Worm (Caenorhabditis elegans): ENCODE results near the gene cut-5.
A peak's percentile ranks its signal among the peaks of the same experiment; 100 is the strongest.

cut-5 gene

DNA sequence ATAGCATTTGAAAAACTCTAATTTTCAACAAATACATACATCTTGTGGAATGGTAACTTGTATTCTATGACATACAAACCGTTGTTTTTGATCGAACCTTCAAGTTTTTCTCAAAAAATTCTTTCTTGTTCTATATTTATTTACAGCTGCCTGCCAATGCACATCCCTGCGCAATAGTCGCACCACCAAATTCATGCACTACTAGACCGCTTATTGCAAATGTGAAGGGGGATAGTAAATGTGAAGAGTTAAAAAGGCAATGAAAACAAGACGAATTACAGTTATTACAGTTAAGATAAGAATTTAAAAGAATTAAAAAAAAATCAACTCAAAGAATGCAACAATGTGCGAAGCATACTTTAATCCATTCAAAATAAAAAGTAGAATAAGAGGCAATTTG, 15.9 kb upstream of the cut-5 start:
- no peak for TF ChIP-seq med-1 (GFP tag; optimal IDR thresholded peaks at IDR 0.05; ENCODE audit: insufficient read depth)
- no peak for TF ChIP-seq cog-1 (tag; optimal IDR thresholded peaks at IDR 0.05)
- no peak for TF ChIP-seq ztf-29 (GFP tag; IDR thresholded peaks at IDR 0.05)
- no peak for TF ChIP-seq ref-1 (GFP tag; conservative IDR thresholded peaks at IDR 0.05)
- no peak for TF ChIP-seq klf-2 (GFP tag; conservative IDR thresholded peaks at IDR 0.05)
- no peak for TF ChIP-seq ztf-23 (GFP tag; IDR thresholded peaks at IDR 0.05)
- TF ChIP-seq flt-1 (GFP tag; IDR thresholded peaks at IDR 0.05) = no peak
- no peak for TF ChIP-seq T22C8.4 (GFP tag; IDR thresholded peaks at IDR 0.05)
- no peak for TF ChIP-seq tab-1 (GFP tag; IDR thresholded peaks at IDR 0.05)

DNA sequence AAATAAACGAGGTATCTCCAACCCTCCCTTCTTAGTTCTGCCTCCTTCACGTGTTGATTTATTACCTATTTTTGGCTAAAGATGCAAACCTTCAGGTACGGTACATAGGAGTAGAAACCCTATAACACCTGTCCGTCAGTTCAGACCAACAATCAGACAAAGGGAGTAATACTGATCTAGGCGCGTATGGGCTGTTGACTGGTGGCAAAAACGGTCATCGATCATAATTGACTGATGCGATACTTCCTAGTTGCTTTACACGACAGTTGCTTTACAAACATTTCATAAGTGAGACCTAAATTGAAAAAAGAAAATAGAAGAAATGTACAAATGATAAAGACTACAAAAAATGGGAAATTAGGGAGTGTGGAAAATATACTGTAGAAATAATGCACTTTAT, 12.2 kb upstream of the cut-5 start:
- TF ChIP-seq med-1 (GFP tag; optimal IDR thresholded peaks at IDR 0.05; ENCODE audit: insufficient read depth) (no peak), T22C8.4 (GFP tag; IDR thresholded peaks at IDR 0.05) (no peak), flt-1 (GFP tag; IDR thresholded peaks at IDR 0.05) (no peak)

DNA sequence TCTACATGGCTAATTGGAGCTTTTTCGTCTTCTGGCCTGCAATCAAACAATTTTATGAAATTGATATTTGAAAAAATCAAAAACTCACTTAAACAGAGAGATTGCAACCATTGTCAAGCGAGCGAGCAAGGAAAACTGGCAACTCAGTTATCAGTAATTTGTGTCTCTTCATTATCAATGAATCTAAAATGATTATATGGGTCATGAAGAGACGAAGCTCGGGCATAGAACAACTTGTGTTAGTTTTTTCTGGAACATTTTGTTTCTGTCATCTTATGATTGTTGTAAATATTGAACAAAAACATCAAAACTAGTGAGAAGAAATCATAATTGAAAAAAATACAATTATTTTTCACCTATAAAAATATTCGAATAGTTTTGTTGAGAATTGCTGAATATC, 3.0 kb upstream of the cut-5 start, which contains the start of gene R07E3.1:
R07E3.1 (minus strand) TSS at position 176 of the 400 bp plus-strand sequence.
- no peak for TF ChIP-seq ref-1 (GFP tag; conservative IDR thresholded peaks at IDR 0.05)
- TF ChIP-seq ztf-29 (GFP tag; IDR thresholded peaks at IDR 0.05) = no peak
- TF ChIP-seq med-1 (GFP tag; optimal IDR thresholded peaks at IDR 0.05; ENCODE audit: insufficient read depth) = no peak
- TF ChIP-seq cog-1 (tag; optimal IDR thresholded peaks at IDR 0.05) = no peak
- TF ChIP-seq klf-2 (GFP tag; conservative IDR thresholded peaks at IDR 0.05) = no peak
- no peak for TF ChIP-seq T22C8.4 (GFP tag; IDR thresholded peaks at IDR 0.05)
- no peak for TF ChIP-seq flt-1 (GFP tag; IDR thresholded peaks at IDR 0.05)
- no peak for TF ChIP-seq tab-1 (GFP tag; IDR thresholded peaks at IDR 0.05)
- no peak for TF ChIP-seq ztf-23 (GFP tag; IDR thresholded peaks at IDR 0.05)

- TF ChIP-seq ztf-29 (GFP tag; IDR thresholded peaks at IDR 0.05) (no peak), ref-1 (GFP tag; conservative IDR thresholded peaks at IDR 0.05) (no peak), cog-1 (tag; optimal IDR thresholded peaks at IDR 0.05) (no peak), T22C8.4 (GFP tag; IDR thresholded peaks at IDR 0.05) (no peak), tab-1 (GFP tag; IDR thresholded peaks at IDR 0.05) (no peak), med-1 (GFP tag; optimal IDR thresholded peaks at IDR 0.05; ENCODE audit: insufficient read depth) (no peak), klf-2 (GFP tag; conservative IDR thresholded peaks at IDR 0.05) (no peak), ztf-23 (GFP tag; IDR thresholded peaks at IDR 0.05) (no peak), flt-1 (GFP tag; IDR thresholded peaks at IDR 0.05) (no peak)
Measured at ce11 chrX:10340044-10340443, 2.0 kb upstream of the cut-5 start.

DNA sequence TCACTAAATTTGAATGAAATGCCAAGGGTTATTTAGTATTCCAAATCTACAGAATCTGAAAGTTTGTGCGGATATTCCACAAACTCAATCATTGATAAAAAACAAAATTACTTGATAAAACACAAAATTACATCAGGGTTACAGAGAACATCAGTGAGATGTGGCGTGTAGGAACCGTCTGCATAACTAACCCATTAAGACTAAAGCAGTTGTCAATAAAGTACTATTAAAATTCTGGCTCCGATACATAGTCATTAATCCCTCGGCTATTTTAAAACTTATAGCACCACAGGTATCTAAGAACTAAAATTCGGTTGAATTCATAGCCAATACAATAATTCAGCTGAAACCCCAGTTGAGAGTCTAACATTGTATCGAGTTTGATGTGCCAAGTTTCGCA, 761 bp upstream of the cut-5 start:
- no peak for TF ChIP-seq med-1 (GFP tag; optimal IDR thresholded peaks at IDR 0.05; ENCODE audit: insufficient read depth)
- no peak for TF ChIP-seq flt-1 (GFP tag; IDR thresholded peaks at IDR 0.05)
- TF ChIP-seq ztf-23 (GFP tag; IDR thresholded peaks at IDR 0.05) = no peak
- TF ChIP-seq ztf-29 (GFP tag; IDR thresholded peaks at IDR 0.05) = no peak
- TF ChIP-seq cog-1 (tag; optimal IDR thresholded peaks at IDR 0.05) = no peak
- TF ChIP-seq klf-2 (GFP tag; conservative IDR thresholded peaks at IDR 0.05) = no peak
- TF ChIP-seq tab-1 (GFP tag; IDR thresholded peaks at IDR 0.05) = no peak
- TF ChIP-seq ref-1 (GFP tag; conservative IDR thresholded peaks at IDR 0.05) = no peak
- TF ChIP-seq T22C8.4 (GFP tag; IDR thresholded peaks at IDR 0.05) = no peak

ce11 chrX:10336592-10336991, 1.4 kb downstream of the cut-5 start:
- TF ChIP-seq ref-1 (GFP tag; conservative IDR thresholded peaks at IDR 0.05) (no peak), ztf-23 (GFP tag; IDR thresholded peaks at IDR 0.05) (0 out of 2 replicates have a peak, but pooled peaks have one; percentile 45), ztf-29 (GFP tag; IDR thresholded peaks at IDR 0.05) (no peak), klf-2 (GFP tag; conservative IDR thresholded peaks at IDR 0.05) (no peak), T22C8.4 (GFP tag; IDR thresholded peaks at IDR 0.05) (no peak), cog-1 (tag; optimal IDR thresholded peaks at IDR 0.05) (no peak)

- TF ChIP-seq med-1 (GFP tag; optimal IDR thresholded peaks at IDR 0.05; ENCODE audit: insufficient read depth) = no peak
- TF ChIP-seq ref-1 (GFP tag; conservative IDR thresholded peaks at IDR 0.05) = no peak
- TF ChIP-seq flt-1 (GFP tag; IDR thresholded peaks at IDR 0.05) = no peak
- no peak for TF ChIP-seq T22C8.4 (GFP tag; IDR thresholded peaks at IDR 0.05)
- no peak for TF ChIP-seq ztf-29 (GFP tag; IDR thresholded peaks at IDR 0.05)
- TF ChIP-seq cog-1 (tag; optimal IDR thresholded peaks at IDR 0.05) = no peak
- no peak for TF ChIP-seq klf-2 (GFP tag; conservative IDR thresholded peaks at IDR 0.05)
- no peak for TF ChIP-seq ztf-23 (GFP tag; IDR thresholded peaks at IDR 0.05)
- no peak for TF ChIP-seq tab-1 (GFP tag; IDR thresholded peaks at IDR 0.05)
Measured at ce11 chrX:10336138-10336537, 1.9 kb downstream of the cut-5 start, which contains the start of gene idpa-3. Gene idpa-3 (plus strand): TSS chrX:10336438.

- TF ChIP-seq ztf-23 (GFP tag; IDR thresholded peaks at IDR 0.05) = no peak
- no peak for TF ChIP-seq ref-1 (GFP tag; conservative IDR thresholded peaks at IDR 0.05)
- no peak for TF ChIP-seq flt-1 (GFP tag; IDR thresholded peaks at IDR 0.05)
- TF ChIP-seq cog-1 (tag; optimal IDR thresholded peaks at IDR 0.05) = no peak
- TF ChIP-seq med-1 (GFP tag; optimal IDR thresholded peaks at IDR 0.05; ENCODE audit: insufficient read depth) = no peak
- no peak for TF ChIP-seq tab-1 (GFP tag; IDR thresholded peaks at IDR 0.05)
- no peak for TF ChIP-seq ztf-29 (GFP tag; IDR thresholded peaks at IDR 0.05)
- no peak for TF ChIP-seq T22C8.4 (GFP tag; IDR thresholded peaks at IDR 0.05)
- TF ChIP-seq klf-2 (GFP tag; conservative IDR thresholded peaks at IDR 0.05) = no peak
Measured at ce11 chrX:10333301-10333854, 4.6 kb downstream of the cut-5 start, which contains the start of gene R07E3.4. Gene R07E3.4 (minus strand): TSS chrX:10333351.

DNA sequence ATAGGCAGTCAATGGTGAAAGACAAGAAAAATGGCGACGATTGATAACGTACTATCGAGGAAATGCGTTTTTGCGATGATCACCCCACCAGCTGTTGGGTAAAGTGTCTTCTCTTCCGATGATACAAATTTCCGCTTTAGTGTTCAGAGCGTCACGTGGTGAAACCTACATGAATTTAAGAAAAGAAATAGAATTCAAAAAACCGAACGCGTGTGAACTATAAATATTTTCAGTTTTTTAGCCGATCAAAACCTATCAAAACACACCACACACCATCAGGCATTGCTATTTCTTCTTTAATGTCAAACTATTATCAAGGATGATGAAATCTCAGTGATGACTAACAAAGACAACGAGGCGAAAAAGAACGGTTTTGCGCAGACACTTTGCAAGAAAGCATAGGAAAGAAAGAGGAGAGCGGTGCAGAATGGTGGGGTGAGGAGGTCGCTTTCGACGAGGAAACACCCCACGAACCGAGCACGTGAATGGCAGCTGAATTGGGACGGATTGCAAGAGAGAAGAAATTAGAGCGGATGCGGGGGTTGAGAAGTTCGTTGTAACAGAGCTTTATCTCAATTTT, 5.9 kb downstream of the cut-5 start:
- peak; percentile 20 for TF ChIP-seq cog-1 (tag; optimal IDR thresholded peaks at IDR 0.05)
- no peak for TF ChIP-seq med-1 (GFP tag; optimal IDR thresholded peaks at IDR 0.05; ENCODE audit: insufficient read depth)

Measured in whole organism, midembryonic.